Worm (Caenorhabditis elegans) whole organism, midembryonic: Measurements from ENCODE around the gene str-138.

ENCODE experiments used
- cog-1 ChIP-seq: sonication (generic microtip); optimal IDR thresholded peaks from 2 replicates; lab custom pipeline; 2016; ENCODE audit warnings: missing genetic modification characterization, missing compliant biosample characterization
- klf-2 ChIP-seq: fragments of 200-800 bp; sonication (Bioruptor generic); conservative IDR thresholded peaks from 2 replicates; pipeline ENCODE4 v1.3.6; 2022; ENCODE audit warnings: missing genetic modification reagents, missing genetic modification characterization, missing compliant biosample characterization
- med-1 ChIP-seq: sonication (generic microtip); optimal IDR thresholded peaks from 2 replicates; lab custom pipeline; 2017; ENCODE audit warnings: missing genetic modification characterization, mild to moderate bottlenecking, missing compliant biosample characterization, antibody characterized with exemption, missing genetic modification reagents; ENCODE audit not compliant: insufficient read depth
- ref-1 ChIP-seq: fragments of 200-800 bp; sonication (Bioruptor generic); conservative IDR thresholded peaks from 2 replicates; pipeline ENCODE4 v1.3.6; 2022; ENCODE audit warnings: missing genetic modification reagents, missing genetic modification characterization, missing compliant biosample characterization
- ztf-23 ChIP-seq: fragments of 200-800 bp; sonication (Bioruptor generic); IDR thresholded peaks from 2 replicates; pipeline ENCODE4 v1.3.6; 2022; ENCODE audit warnings: missing genetic modification reagents, missing genetic modification characterization, missing compliant biosample characterization

DNA sequence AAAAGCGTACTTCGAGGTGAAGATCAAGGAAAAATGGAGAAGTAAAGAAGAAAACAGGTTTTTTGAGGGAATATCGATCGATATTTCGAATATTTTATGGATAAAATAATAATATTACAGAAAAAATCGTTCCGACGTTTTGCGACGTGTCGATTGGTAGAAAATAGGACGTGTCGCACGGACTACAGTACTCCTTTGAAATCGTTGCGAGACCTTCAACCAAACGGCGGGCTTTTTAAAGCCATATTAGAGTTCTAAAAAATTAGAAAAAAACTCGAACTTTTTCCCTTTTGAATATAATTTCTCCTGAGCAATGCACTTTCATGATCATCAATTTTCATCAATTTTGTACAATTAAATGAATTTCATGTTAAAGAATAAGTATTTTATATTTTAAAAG is 48.4 kb upstream of the str-138 start, which contains the start of gene Y97E10AR.4:
- TF ChIP-seq klf-2 (GFP tag; lab: Robert Waterston, UW): no peak
- TF ChIP-seq med-1 (GFP tag; lab: Kevin White, UChicago): no peak
- TF ChIP-seq ref-1 (GFP tag; lab: Robert Waterston, UW): no peak
- TF ChIP-seq cog-1 (tag; lab: Kevin White, UChicago): no peak
- no peak for TF ChIP-seq ztf-23
